Fruit fly (Drosophila melanogaster) whole organism, embryonic: ENCODE measurements around the gene Ppm1.

Experiments used
- CG11456 ChIP-seq: fragments of 200-800 bp; sonication (Bioruptor generic); IDR thresholded peaks from 3 replicates; pipeline ENCODE4 v1.3.6; 2022; ENCODE audit warnings: missing biosample characterization, missing genetic modification characterization
- CG11504 ChIP-seq: fragments of 200-800 bp; sonication (Bioruptor generic); optimal IDR thresholded peaks from 3 replicates; lab custom pipeline; 2019; ENCODE audit warnings: missing biosample characterization, mild to moderate bottlenecking, missing genetic modification characterization, moderate library complexity
- CG12071 ChIP-seq: fragments of 200-800 bp; sonication (Bioruptor generic); optimal IDR thresholded peaks from 3 replicates; lab custom pipeline; 2018; ENCODE audit warnings: missing biosample characterization, mild to moderate bottlenecking, missing genetic modification characterization
- CG15011 ChIP-seq: fragments of 200-800 bp; sonication (Bioruptor generic); optimal IDR thresholded peaks from 3 replicates; lab custom pipeline; 2018; ENCODE audit warnings: missing biosample characterization, mild to moderate bottlenecking, missing genetic modification characterization
- CG1603 ChIP-seq: fragments of 200-800 bp; sonication (Bioruptor generic); optimal IDR thresholded peaks from 2 replicates; lab custom pipeline; 2019; ENCODE audit warnings: missing biosample characterization, mild to moderate bottlenecking, missing genetic modification characterization, moderate library complexity
- CG17385 ChIP-seq: fragments of 200-800 bp; sonication (Bioruptor generic); optimal IDR thresholded peaks from 3 replicates; lab custom pipeline; 2018; ENCODE audit warnings: missing biosample characterization, mild to moderate bottlenecking, missing genetic modification characterization
- CG18262 ChIP-seq: fragments of 200-800 bp; optimal IDR thresholded peaks from 3 replicates; lab custom pipeline; 2019; ENCODE audit warnings: missing biosample characterization, mild to moderate bottlenecking, missing genetic modification characterization, moderate library complexity
- CG32532 ChIP-seq: fragments of 200-800 bp; sonication (Bioruptor generic); IDR thresholded peaks from 2 replicates; pipeline ENCODE4 v1.3.6; 2022; ENCODE audit warnings: missing biosample characterization, missing genetic modification characterization
- CG3281 ChIP-seq: fragments of 200-800 bp; sonication (Bioruptor generic); optimal IDR thresholded peaks from 3 replicates; lab custom pipeline; 2017; ENCODE audit warnings: missing biosample characterization, mild to moderate bottlenecking, missing genetic modification characterization
- CG34224 ChIP-seq: fragments of 200-800 bp; sonication (Bioruptor generic); IDR thresholded peaks from 3 replicates; pipeline ENCODE4 v1.3.6; 2022; ENCODE audit warnings: missing biosample characterization, missing genetic modification characterization; ENCODE audit not compliant: partially characterized antibody
- CG34422 ChIP-seq: fragments of 200-800 bp; sonication (Bioruptor generic); IDR thresholded peaks from 3 replicates; pipeline ENCODE4 v1.3.6; 2022; ENCODE audit warnings: missing biosample characterization, missing genetic modification characterization
- CG4404 ChIP-seq: fragments of 200-800 bp; sonication (Bioruptor generic); IDR thresholded peaks from 2 replicates; pipeline ENCODE4 v1.3.6; 2022; ENCODE audit warnings: missing biosample characterization, missing genetic modification characterization
- CG4707 ChIP-seq: fragments of 200-800 bp; sonication (Bioruptor generic); optimal IDR thresholded peaks from 2 replicates; lab custom pipeline; 2018; ENCODE audit warnings: missing biosample characterization, mild to moderate bottlenecking, missing genetic modification characterization, moderate library complexity
- CG4854 ChIP-seq: fragments of 200-800 bp; sonication (Bioruptor generic); optimal IDR thresholded peaks from 2 replicates; lab custom pipeline; 2016; ENCODE audit warnings: missing biosample characterization, missing genetic modification characterization, inconsistent platforms
- CG6854 ChIP-seq: fragments of 200-800 bp; sonication (Bioruptor generic); optimal IDR thresholded peaks from 3 replicates; lab custom pipeline; 2017; ENCODE audit warnings: missing biosample characterization, mild to moderate bottlenecking, missing genetic modification characterization
- CG8388 ChIP-seq: fragments of 200-800 bp; sonication (Bioruptor generic); optimal IDR thresholded peaks from 2 replicates; lab custom pipeline; 2019; ENCODE audit warnings: missing biosample characterization, mild to moderate bottlenecking, missing genetic modification characterization, moderate library complexity
- CG8765 ChIP-seq: fragments of 200-800 bp; sonication (Bioruptor generic); IDR thresholded peaks from 2 replicates; pipeline ENCODE4 v1.3.6; 2022; ENCODE audit warnings: missing biosample characterization, missing genetic modification characterization
- CG8944 ChIP-seq: fragments of 200-800 bp; sonication (Bioruptor generic); optimal IDR thresholded peaks from 3 replicates; lab custom pipeline; 2016; ENCODE audit warnings: missing biosample characterization, missing genetic modification characterization
- Dbx ChIP-seq: fragments of 200-800 bp; sonication (Bioruptor generic); IDR thresholded peaks from 3 replicates; pipeline ENCODE4 v1.3.6; 2022; ENCODE audit warnings: missing biosample characterization, missing genetic modification characterization
- Dref ChIP-seq: fragments of 200-800 bp; sonication (Bioruptor generic); IDR thresholded peaks from 2 replicates; pipeline ENCODE4 v1.3.6; 2022; ENCODE audit warnings: missing biosample characterization, missing genetic modification characterization
- Eip74EF ChIP-seq, 2 experiments: fragments of 200-800 bp in 1 of 2; fragments of >200 bp in 1 of 2; sonication (Bioruptor generic) in 1 of 2; optimal IDR thresholded peaks; 2 replicates each; lab custom pipeline; 2017 to 2019; ENCODE audit warnings: missing biosample characterization in 2 of 2, missing genetic modification characterization in 2 of 2, mild to moderate bottlenecking in 1 of 2, moderate library complexity in 1 of 2
- Hr78 ChIP-seq, 2 experiments: fragments of 200-800 bp in 1 of 2; fragments of >200 bp in 1 of 2; sonication (Bioruptor generic) in 1 of 2; optimal IDR thresholded peaks; 2 replicates each; lab custom pipeline; 2017 to 2019; ENCODE audit warnings: missing biosample characterization in 2 of 2, missing genetic modification characterization in 2 of 2, mild to moderate bottlenecking in 1 of 2, moderate library complexity in 1 of 2
- Kr ChIP-seq: fragments of 200-800 bp; sonication (Bioruptor generic); optimal IDR thresholded peaks from 2 replicates; lab custom pipeline; 2017; ENCODE audit warnings: missing biosample characterization, mild to moderate bottlenecking, missing genetic modification characterization
- Myb ChIP-seq: fragments of 200-800 bp; sonication (Bioruptor generic); optimal IDR thresholded peaks from 2 replicates; lab custom pipeline; 2016; ENCODE audit warnings: missing biosample characterization, missing genetic modification characterization
- Neu2 ChIP-seq: fragments of 200-800 bp; sonication (Bioruptor generic); optimal IDR thresholded peaks from 3 replicates; lab custom pipeline; 2016; ENCODE audit warnings: missing biosample characterization, missing genetic modification characterization, borderline replicate concordance
- Rx ChIP-seq: fragments of 200-800 bp; sonication (Bioruptor generic); IDR thresholded peaks from 2 replicates; pipeline ENCODE4 v1.3.6; 2022; ENCODE audit warnings: missing biosample characterization, missing genetic modification characterization
- Six4 ChIP-seq: fragments of 200-800 bp; sonication (Bioruptor generic); optimal IDR thresholded peaks from 2 replicates; lab custom pipeline; 2016; ENCODE audit warnings: missing biosample characterization, missing genetic modification characterization
- Spps ChIP-seq: fragments of 200-800 bp; sonication (Bioruptor generic); optimal IDR thresholded peaks from 2 replicates; lab custom pipeline; 2018; ENCODE audit warnings: missing biosample characterization, mild to moderate bottlenecking, missing genetic modification characterization
- Sry-δ ChIP-seq: fragments of 200-800 bp; sonication (Bioruptor generic); optimal IDR thresholded peaks from 2 replicates; lab custom pipeline; 2016; ENCODE audit warnings: missing biosample characterization, missing genetic modification characterization
- ase ChIP-seq: fragments of 200-800 bp; sonication (Bioruptor generic); IDR thresholded peaks from 3 replicates; pipeline ENCODE4 v1.3.6; 2022; ENCODE audit warnings: missing biosample characterization, missing genetic modification characterization
- ato ChIP-seq: fragments of 200-800 bp; sonication (Bioruptor generic); IDR thresholded peaks from 2 replicates; pipeline ENCODE4 v1.3.6; 2022; ENCODE audit warnings: missing biosample characterization, missing genetic modification characterization; ENCODE audit not compliant: partially characterized antibody
- cg ChIP-seq: fragments of 200-800 bp; sonication (Bioruptor generic); optimal IDR thresholded peaks from 3 replicates; lab custom pipeline; 2019; ENCODE audit warnings: missing biosample characterization, mild to moderate bottlenecking, missing genetic modification characterization, moderate library complexity
- croc ChIP-seq: fragments of 200-800 bp; sonication (Bioruptor generic); conservative IDR thresholded peaks from 3 replicates; pipeline ENCODE4 v1.3.6; 2022; ENCODE audit warnings: missing biosample characterization, missing genetic modification characterization
- inv ChIP-seq: fragments of 200-800 bp; sonication (Bioruptor generic); IDR thresholded peaks from 2 replicates; pipeline ENCODE4 v1.3.6; 2022; ENCODE audit warnings: missing biosample characterization, missing genetic modification characterization; ENCODE audit not compliant: partially characterized antibody
- kni ChIP-seq: fragments of 200-800 bp; sonication (Bioruptor generic); optimal IDR thresholded peaks from 3 replicates; lab custom pipeline; 2017; ENCODE audit warnings: mild to moderate bottlenecking, missing biosample characterization, missing genetic modification reagents, missing genetic modification characterization
- lola ChIP-seq, 3 experiments: fragments of >200 bp in 2 of 3; fragments of 200-800 bp in 1 of 3; sonication (Bioruptor generic) in 1 of 3; optimal IDR thresholded peaks; 2 replicates each; lab custom pipeline; 2017 to 2019; ENCODE audit warnings: missing biosample characterization in 3 of 3, missing genetic modification characterization in 3 of 3, mild to moderate bottlenecking in 1 of 3, moderate library complexity in 1 of 3
- pan ChIP-seq, 4 experiments: fragments of >200 bp in 3 of 4; fragments of 200-800 bp in 1 of 4; sonication (Bioruptor generic) in 1 of 4; optimal IDR thresholded peaks in 3 of 4; IDR thresholded peaks in 1 of 4; 2 replicates each; pipeline versions ENCODE4 v1.3.6 to Lab custom; 2017 to 2022; ENCODE audit warnings: missing biosample characterization in 2 of 4, missing genetic modification characterization in 2 of 4, mixed read lengths in 1 of 4
- peb ChIP-seq: fragments of 200-800 bp; sonication (Bioruptor generic); IDR thresholded peaks from 2 replicates; pipeline ENCODE4 v1.3.6; 2022; ENCODE audit warnings: missing biosample characterization, missing genetic modification characterization
- prd ChIP-seq, 3 experiments: fragments of >200 bp in 2 of 3; fragments of 200-800 bp in 1 of 3; sonication (Bioruptor generic) in 1 of 3; optimal IDR thresholded peaks in 2 of 3; IDR thresholded peaks in 1 of 3; 2 replicates in 2 of 3; 3 replicates in 1 of 3; pipeline versions ENCODE4 v1.3.6 to Lab custom; 2017 to 2022; ENCODE audit warnings: missing biosample characterization in 1 of 3, missing genetic modification characterization in 1 of 3
- psq ChIP-seq: fragments of 200-800 bp; sonication (Bioruptor generic); optimal IDR thresholded peaks from 2 replicates; lab custom pipeline; 2017; ENCODE audit warnings: missing biosample characterization, missing genetic modification characterization
- rib ChIP-seq: fragments of 200-800 bp; sonication (Bioruptor generic); IDR thresholded peaks from 2 replicates; pipeline ENCODE4 v1.3.6; 2022; ENCODE audit warnings: missing biosample characterization, missing genetic modification characterization
- sens-2 ChIP-seq: fragments of 200-800 bp; sonication (Bioruptor generic); IDR thresholded peaks from 2 replicates; pipeline ENCODE4 v1.3.6; 2022; ENCODE audit warnings: missing biosample characterization, missing genetic modification characterization
- sima ChIP-seq: fragments of 200-800 bp; sonication (Bioruptor generic); optimal IDR thresholded peaks from 2 replicates; lab custom pipeline; 2016; ENCODE audit warnings: missing biosample characterization, missing genetic modification characterization
- slp2 ChIP-seq: fragments of 200-800 bp; sonication (Bioruptor generic); optimal IDR thresholded peaks from 2 replicates; lab custom pipeline; 2016; ENCODE audit warnings: missing biosample characterization, missing genetic modification characterization
- stc ChIP-seq: fragments of 200-800 bp; sonication (Bioruptor generic); IDR thresholded peaks from 2 replicates; pipeline ENCODE4 v1.3.6; 2022; ENCODE audit warnings: missing biosample characterization, missing genetic modification characterization
- unc-4 ChIP-seq: fragments of 200-800 bp; sonication (Bioruptor generic); IDR thresholded peaks from 2 replicates; pipeline ENCODE4 v1.3.6; 2022; ENCODE audit warnings: missing biosample characterization, missing genetic modification characterization; ENCODE audit not compliant: partially characterized antibody

The Ppm1 gene

DNA sequence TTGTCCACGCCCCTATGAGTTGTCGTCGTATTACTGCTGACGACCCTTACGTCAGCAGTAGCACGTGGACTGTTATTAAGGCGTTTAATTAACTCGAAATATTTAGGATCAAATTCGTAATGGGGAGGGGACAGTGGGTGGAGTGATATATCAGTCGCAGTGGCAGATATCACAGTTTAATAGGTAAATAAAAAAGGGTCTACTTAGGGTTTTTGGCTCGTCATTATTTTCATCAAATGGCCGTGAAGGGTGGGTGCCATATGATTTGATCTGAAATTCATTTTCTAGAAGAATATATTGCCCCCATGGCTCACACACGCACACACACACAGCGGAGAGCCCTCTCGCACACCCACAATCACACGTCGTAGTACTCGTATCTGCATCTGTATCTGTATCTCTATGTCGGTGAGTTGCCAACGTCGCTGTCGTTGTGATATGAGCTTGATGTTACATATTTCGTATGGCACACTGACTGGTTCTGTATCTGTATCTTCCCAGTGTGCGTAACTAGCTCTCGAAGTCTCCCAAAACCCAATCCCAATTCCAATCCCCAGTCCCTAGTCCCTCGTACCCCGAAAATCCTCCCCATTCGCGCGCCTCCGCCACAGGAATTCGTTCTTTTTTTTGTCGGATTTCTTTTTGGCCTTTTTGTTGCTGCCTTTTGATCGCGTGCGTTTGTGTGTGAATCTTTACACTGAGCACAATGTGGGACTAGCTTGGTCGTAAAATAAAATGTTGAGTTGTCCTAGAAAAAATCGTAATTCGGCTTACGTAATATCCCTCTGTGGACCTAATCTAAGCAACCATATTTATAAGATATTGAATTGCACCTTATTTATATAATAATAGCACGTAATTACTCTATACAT lies 45.6 kb downstream of the Ppm1 start (continued):
- TF ChIP-seq CG8388 (GFP tag; lab: Kevin White, UChicago), result peak; percentile 16
- peak; percentile 75 for TF ChIP-seq CG32532 (GFP tag; lab: Robert Waterston, UW)
- TF ChIP-seq CG8944 (GFP tag; lab: Kevin White, UChicago), result no peak
- TF ChIP-seq CG11456, result peak; percentile 63; the same call in 2 of the 3 replicates
- TF ChIP-seq stc, result no peak
- TF ChIP-seq ato (GFP tag; lab: Robert Waterston, UW), result no peak
- TF ChIP-seq CG3281, result peak; percentile 57
- no peak; the same call in 2 of the 3 replicates for TF ChIP-seq CG34224 (GFP tag; lab: Robert Waterston, UW)
- peak; percentile 52; the same call in 1 of the 2 replicates for TF ChIP-seq Rx (GFP tag; lab: Robert Waterston, UW)
- no peak for TF ChIP-seq CG15011 (GFP tag; lab: Kevin White, UChicago)
- TF ChIP-seq CG8765 (GFP tag; lab: Robert Waterston, UW), result peak; percentile 59
- no peak for TF ChIP-seq unc-4
- no peak for TF ChIP-seq pan (optimal IDR thresholded peaks at IDR 0.05; lab: Kevin White, UChicago)
- TF ChIP-seq pan (GFP tag; optimal IDR thresholded peaks at IDR 0.05 in 1 of 2, IDR thresholded peaks at IDR 0.05 in 1 of 2), result peak in 1 of 2 experiments; percentile 65
- peak; percentile 33; the same call in 1 of the 2 replicates for TF ChIP-seq CG4404
- no peak for TF ChIP-seq CG4707 (GFP tag; lab: Kevin White, UChicago)
- TF ChIP-seq ase (GFP tag; lab: Robert Waterston, UW), result 0 out of 3 replicates have a peak, but pooled peaks have one; percentile 61
- no peak for TF ChIP-seq Eip74EF (GFP tag; optimal IDR thresholded peaks at IDR 0.05; lab: Kevin White, UChicago)
- TF ChIP-seq CG17385, result peak; percentile 7
- peak; percentile 24 for TF ChIP-seq CG11504 (tag; lab: Kevin White, UChicago)
- TF ChIP-seq psq (GFP tag; lab: Kevin White, UChicago), result no peak
- TF ChIP-seq CG1603 (tag; lab: Kevin White, UChicago), result peak; percentile 48
- TF ChIP-seq rib (GFP tag; lab: Robert Waterston, UW), result no peak
- TF ChIP-seq peb (GFP tag; lab: Robert Waterston, UW), result no peak; the same call in 1 of the 2 replicates
- peak; percentile 68; the same call in 2 of the 3 replicates for TF ChIP-seq CG34422 (GFP tag; lab: Robert Waterston, UW)
- no peak for TF ChIP-seq CG12071 (GFP tag; lab: Kevin White, UChicago)
- peak in 2 of 3 experiments; percentile 15 to 56 for TF ChIP-seq lola (GFP tag; optimal IDR thresholded peaks at IDR 0.05; lab: Kevin White, UChicago)
- peak in 1 of 2 experiments; percentile 8 for TF ChIP-seq Hr78 (GFP tag; optimal IDR thresholded peaks at IDR 0.05; lab: Kevin White, UChicago)
- no peak for TF ChIP-seq croc
- TF ChIP-seq Kr, result no peak
- no peak for TF ChIP-seq Six4 (GFP tag; lab: Kevin White, UChicago)
- TF ChIP-seq kni (GFP tag; lab: Kevin White, UChicago), result peak; percentile 92
- peak; percentile 5 for TF ChIP-seq CG6854
- no peak for TF ChIP-seq Dref (GFP tag; lab: Robert Waterston, UW)
- TF ChIP-seq slp2 (GFP tag; lab: Kevin White, UChicago), result peak; percentile 27
- TF ChIP-seq CG18262 (tag; lab: Kevin White, UChicago), result peak; percentile 39
- TF ChIP-seq cg, result peak; percentile 98
- no peak for TF ChIP-seq Myb (GFP tag; lab: Kevin White, UChicago)
- TF ChIP-seq prd (optimal IDR thresholded peaks at IDR 0.05; lab: Kevin White, UChicago), result no peak
- TF ChIP-seq prd (GFP tag; IDR thresholded peaks at IDR 0.05; lab: Robert Waterston, UW), result peak; percentile 76
- no peak for TF ChIP-seq sens-2 (GFP tag; lab: Robert Waterston, UW)
- no peak for TF ChIP-seq CG4854
- TF ChIP-seq Sry-δ (GFP tag; lab: Kevin White, UChicago), result no peak
- no peak for TF ChIP-seq Neu2 (GFP tag; lab: Kevin White, UChicago)
- no peak for TF ChIP-seq sima (GFP tag; lab: Kevin White, UChicago)
- peak; percentile 46 for TF ChIP-seq Dbx (GFP tag; lab: Robert Waterston, UW)
- TF ChIP-seq inv (GFP tag; lab: Robert Waterston, UW), result no peak
- no peak for TF ChIP-seq Spps
